Worm (Caenorhabditis elegans): ENCODE data around the gene K01D12.10.

DNA sequence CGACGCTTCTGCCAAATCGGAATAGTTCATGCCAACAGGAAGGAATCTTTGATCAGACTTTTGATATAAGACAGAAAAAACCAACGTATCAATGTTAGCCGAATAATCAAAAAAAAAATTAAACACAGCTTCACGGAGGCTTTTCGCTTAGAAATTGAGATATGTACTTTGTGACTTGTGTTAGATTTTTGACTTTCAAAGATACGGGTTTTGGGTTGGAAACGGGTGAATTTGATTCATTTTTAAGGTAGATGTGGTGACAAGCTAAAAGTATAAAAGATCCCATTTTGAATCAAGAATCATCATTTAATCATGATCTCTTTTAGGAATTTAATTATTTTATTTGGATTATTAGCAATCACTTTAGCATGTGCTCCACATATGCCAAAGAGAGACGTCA, 3.7 kb upstream of the K01D12.10 start, which contains the start of gene K01D12.8:
- TF ChIP-seq dao-5 (tag; optimal IDR thresholded peaks at IDR 0.05) (no peak), him-1 (tag; optimal IDR thresholded peaks at IDR 0.05) (no peak)

Data from whole organism, L4/young adult.